Worm (Caenorhabditis elegans) whole organism, mixed stage, embryonic: ENCODE results near the gene T14G8.4.

ENCODE experiments used
- nhr-237 ChIP-seq: fragments of 150-350 bp; optimal IDR thresholded peaks from 2 replicates; lab custom pipeline; 2014; ENCODE audit warnings: missing biosample characterization, missing genetic modification characterization
- snpc-4 ChIP-seq: fragments of 150-350 bp; optimal IDR thresholded peaks from 2 replicates; lab custom pipeline; 2014; ENCODE audit warnings: missing biosample characterization, missing genetic modification characterization
- unc-62 ChIP-seq: fragments of 150-350 bp; optimal IDR thresholded peaks from 2 replicates; lab custom pipeline; 2014; ENCODE audit warnings: missing biosample characterization, missing genetic modification reagents, missing genetic modification characterization
- zip-8 ChIP-seq: fragments of 150-350 bp; optimal IDR thresholded peaks from 2 replicates; lab custom pipeline; 2014; ENCODE audit warnings: missing biosample characterization, missing genetic modification characterization
- ztf-11 ChIP-seq: fragments of 150-350 bp; optimal IDR thresholded peaks from 2 replicates; lab custom pipeline; 2014; ENCODE audit warnings: missing biosample characterization, missing genetic modification characterization

ce11 chrX:12903810-12904209 is 40.1 kb upstream of the T14G8.4 start:
- no peak for TF ChIP-seq unc-62 (GFP tag; lab: Kevin White, UChicago)
- TF ChIP-seq zip-8 (tag; lab: Kevin White, UChicago) = no peak
- no peak for TF ChIP-seq snpc-4 (tag; lab: Kevin White, UChicago)
- no peak for TF ChIP-seq nhr-237 (tag; lab: Kevin White, UChicago)
- no peak for TF ChIP-seq ztf-11 (tag; lab: Kevin White, UChicago)
